Fruit fly (Drosophila melanogaster) whole organism, embryonic: ENCODE results near the gene salm.

ENCODE experiments used
- Atf3 ChIP-seq: fragments of 200-800 bp; sonication (Bioruptor generic); optimal IDR thresholded peaks from 3 replicates; lab custom pipeline; 2016; ENCODE audit warnings: missing biosample characterization, missing genetic modification characterization
- CG10431 ChIP-seq: fragments of 200-800 bp; sonication (Bioruptor generic); optimal IDR thresholded peaks from 3 replicates; lab custom pipeline; 2018; ENCODE audit warnings: missing biosample characterization, mild to moderate bottlenecking, missing genetic modification characterization
- CG14441 ChIP-seq: fragments of 200-800 bp; sonication (Bioruptor generic); IDR thresholded peaks from 2 replicates; pipeline ENCODE4 v1.3.6; 2022; ENCODE audit warnings: missing biosample characterization, missing genetic modification characterization
- CG1647 ChIP-seq: fragments of 200-800 bp; sonication (Bioruptor generic); optimal IDR thresholded peaks from 3 replicates; lab custom pipeline; 2016; ENCODE audit warnings: missing biosample characterization, missing genetic modification characterization
- CG16813 ChIP-seq: fragments of 200-800 bp; sonication (Bioruptor generic); IDR thresholded peaks from 3 replicates; pipeline ENCODE4 v1.3.6; 2022; ENCODE audit warnings: missing biosample characterization, missing genetic modification characterization; ENCODE audit not compliant: partially characterized antibody
- CG18764 ChIP-seq: fragments of 200-800 bp; sonication (Bioruptor generic); optimal IDR thresholded peaks from 3 replicates; lab custom pipeline; 2016; ENCODE audit warnings: missing biosample characterization, missing genetic modification characterization
- CG2116 ChIP-seq: fragments of 200-800 bp; sonication (Bioruptor generic); optimal IDR thresholded peaks from 3 replicates; lab custom pipeline; 2018; ENCODE audit warnings: missing biosample characterization, mild to moderate bottlenecking, missing genetic modification characterization
- CG2202 ChIP-seq: fragments of 200-800 bp; sonication (Bioruptor generic); optimal IDR thresholded peaks from 2 replicates; lab custom pipeline; 2018; ENCODE audit warnings: missing biosample characterization, mild to moderate bottlenecking, missing genetic modification characterization
- CG2889 ChIP-seq: fragments of 200-800 bp; sonication (Bioruptor generic); IDR thresholded peaks from 3 replicates; pipeline ENCODE4 v1.3.6; 2022; ENCODE audit warnings: missing biosample characterization, missing genetic modification characterization
- CG31224 ChIP-seq: fragments of 200-800 bp; sonication (Bioruptor generic); IDR thresholded peaks from 2 replicates; pipeline ENCODE4 v1.3.6; 2022; ENCODE audit warnings: missing biosample characterization, missing genetic modification characterization
- CG33213 ChIP-seq: fragments of 200-800 bp; sonication (Bioruptor generic); optimal IDR thresholded peaks from 3 replicates; lab custom pipeline; 2016; ENCODE audit warnings: missing biosample characterization, missing genetic modification characterization
- CG4617 ChIP-seq: fragments of 200-800 bp; sonication (Bioruptor generic); optimal IDR thresholded peaks from 3 replicates; lab custom pipeline; 2016; ENCODE audit warnings: missing biosample characterization, missing genetic modification characterization, borderline replicate concordance
- CG7271 ChIP-seq: fragments of 200-800 bp; sonication (Bioruptor generic); optimal IDR thresholded peaks from 2 replicates; lab custom pipeline; 2018; ENCODE audit warnings: missing biosample characterization, mild to moderate bottlenecking, missing genetic modification characterization, moderate library complexity
- CG7928 ChIP-seq: fragments of 200-800 bp; sonication (Bioruptor generic); optimal IDR thresholded peaks from 2 replicates; lab custom pipeline; 2017; ENCODE audit warnings: missing biosample characterization, mild to moderate bottlenecking, missing genetic modification characterization
- CG8388 ChIP-seq: fragments of 200-800 bp; sonication (Bioruptor generic); optimal IDR thresholded peaks from 2 replicates; lab custom pipeline; 2019; ENCODE audit warnings: missing biosample characterization, mild to moderate bottlenecking, missing genetic modification characterization, moderate library complexity
- CG9817 ChIP-seq: fragments of 200-800 bp; sonication (Bioruptor generic); optimal IDR thresholded peaks from 2 replicates; lab custom pipeline; 2018; ENCODE audit warnings: missing biosample characterization, mild to moderate bottlenecking, missing genetic modification characterization, moderate library complexity
- Dp ChIP-seq: fragments of 200-800 bp; sonication (Bioruptor generic); optimal IDR thresholded peaks from 2 replicates; lab custom pipeline; 2018; ENCODE audit warnings: missing biosample characterization, mild to moderate bottlenecking, missing genetic modification characterization, moderate library complexity
- E2f2 ChIP-seq: fragments of 200-800 bp; sonication (Bioruptor generic); IDR thresholded peaks from 2 replicates; pipeline ENCODE4 v1.3.6; 2022; ENCODE audit warnings: missing biosample characterization, missing genetic modification characterization
- Fer1 ChIP-seq: fragments of 200-800 bp; sonication (Bioruptor generic); optimal IDR thresholded peaks from 2 replicates; lab custom pipeline; 2017; ENCODE audit warnings: missing biosample characterization, mild to moderate bottlenecking, missing genetic modification characterization
- Hand ChIP-seq: fragments of 200-800 bp; sonication (Bioruptor generic); optimal IDR thresholded peaks from 2 replicates; lab custom pipeline; 2017; ENCODE audit warnings: mild to moderate bottlenecking, missing biosample characterization, missing genetic modification reagents, missing genetic modification characterization
- Hsf ChIP-seq: fragments of 200-800 bp; sonication (Bioruptor generic); optimal IDR thresholded peaks from 3 replicates; lab custom pipeline; 2016; ENCODE audit warnings: missing biosample characterization, missing genetic modification characterization
- Jarid2 ChIP-seq: fragments of 200-800 bp; sonication (Bioruptor generic); optimal IDR thresholded peaks from 3 replicates; lab custom pipeline; 2017; ENCODE audit warnings: mild to moderate bottlenecking, missing biosample characterization, missing genetic modification reagents, missing genetic modification characterization
- Rfx ChIP-seq: fragments of 200-800 bp; sonication (Bioruptor generic); IDR thresholded peaks from 2 replicates; pipeline ENCODE4 v1.3.6; 2022; ENCODE audit warnings: missing biosample characterization, missing genetic modification characterization
- Rx ChIP-seq: fragments of 200-800 bp; sonication (Bioruptor generic); IDR thresholded peaks from 2 replicates; pipeline ENCODE4 v1.3.6; 2022; ENCODE audit warnings: missing biosample characterization, missing genetic modification characterization
- Sox102F ChIP-seq: fragments of 200-800 bp; sonication (Bioruptor generic); optimal IDR thresholded peaks from 2 replicates; lab custom pipeline; 2018; ENCODE audit warnings: missing biosample characterization, mild to moderate bottlenecking, missing genetic modification characterization, moderate library complexity
- TFAM ChIP-seq: fragments of 200-800 bp; sonication (Bioruptor generic); optimal IDR thresholded peaks from 2 replicates; lab custom pipeline; 2017; ENCODE audit warnings: missing biosample characterization, missing genetic modification characterization, inconsistent platforms
- cg ChIP-seq: fragments of 200-800 bp; sonication (Bioruptor generic); optimal IDR thresholded peaks from 3 replicates; lab custom pipeline; 2019; ENCODE audit warnings: missing biosample characterization, mild to moderate bottlenecking, missing genetic modification characterization, moderate library complexity
- corto ChIP-seq: fragments of 200-800 bp; sonication (Bioruptor generic); optimal IDR thresholded peaks from 2 replicates; lab custom pipeline; 2016; ENCODE audit warnings: missing biosample characterization, mild to moderate bottlenecking, missing genetic modification characterization, moderate library complexity
- crc ChIP-seq: fragments of 200-800 bp; sonication (Bioruptor generic); optimal IDR thresholded peaks from 2 replicates; lab custom pipeline; 2016; ENCODE audit warnings: missing biosample characterization, missing genetic modification characterization
- dati ChIP-seq: fragments of 200-800 bp; sonication (Bioruptor generic); IDR thresholded peaks from 2 replicates; pipeline ENCODE4 v1.3.6; 2022; ENCODE audit warnings: missing biosample characterization, missing genetic modification characterization
- dimm ChIP-seq: fragments of 200-800 bp; sonication (Bioruptor generic); IDR thresholded peaks from 2 replicates; pipeline ENCODE4 v1.3.6; 2022; ENCODE audit warnings: missing biosample characterization, missing genetic modification characterization
- dysf ChIP-seq: fragments of 200-800 bp; sonication (Bioruptor generic); IDR thresholded peaks from 3 replicates; pipeline ENCODE4 v1.3.6; 2022; ENCODE audit warnings: missing biosample characterization, missing genetic modification characterization
- ewg ChIP-seq: fragments of 200-800 bp; sonication (Bioruptor generic); optimal IDR thresholded peaks from 3 replicates; lab custom pipeline; 2017; ENCODE audit warnings: mild to moderate bottlenecking, missing biosample characterization, missing genetic modification reagents, missing genetic modification characterization
- fru ChIP-seq: fragments of >200 bp; optimal IDR thresholded peaks from 2 replicates; lab custom pipeline; 2017
- h ChIP-seq: fragments of >200 bp; optimal IDR thresholded peaks from 2 replicates; lab custom pipeline; 2017
- hb ChIP-seq: fragments of 200-800 bp; sonication (Bioruptor generic); IDR thresholded peaks from 3 replicates; pipeline ENCODE4 v1.3.6; 2022; ENCODE audit warnings: missing biosample characterization, missing genetic modification characterization; ENCODE audit not compliant: partially characterized antibody
- jing ChIP-seq: fragments of 200-800 bp; sonication (Bioruptor generic); optimal IDR thresholded peaks from 2 replicates; lab custom pipeline; 2018; ENCODE audit warnings: missing biosample characterization, mild to moderate bottlenecking, missing genetic modification characterization
- lbe ChIP-seq: fragments of 200-800 bp; sonication (Bioruptor generic); optimal IDR thresholded peaks from 2 replicates; lab custom pipeline; 2016; ENCODE audit warnings: missing biosample characterization, mild to moderate bottlenecking, missing genetic modification characterization
- lov ChIP-seq, 2 experiments: fragments of 200-800 bp in 1 of 2; fragments of >200 bp in 1 of 2; sonication (Bioruptor generic) in 1 of 2; IDR thresholded peaks in 1 of 2; optimal IDR thresholded peaks in 1 of 2; 2 replicates in 1 of 2; 3 replicates in 1 of 2; pipeline versions ENCODE4 v1.3.6 to Lab custom; 2017 to 2022; ENCODE audit warnings: missing biosample characterization in 1 of 2, missing genetic modification characterization in 1 of 2
- pan ChIP-seq, 4 experiments: fragments of >200 bp in 3 of 4; fragments of 200-800 bp in 1 of 4; sonication (Bioruptor generic) in 1 of 4; optimal IDR thresholded peaks in 3 of 4; IDR thresholded peaks in 1 of 4; 2 replicates each; pipeline versions ENCODE4 v1.3.6 to Lab custom; 2017 to 2022; ENCODE audit warnings: missing biosample characterization in 2 of 4, missing genetic modification characterization in 2 of 4, mixed read lengths in 1 of 4
- pnt ChIP-seq: fragments of 200-800 bp; sonication (Bioruptor generic); optimal IDR thresholded peaks from 3 replicates; lab custom pipeline; 2016; ENCODE audit warnings: missing biosample characterization, missing genetic modification characterization
- ranshi ChIP-seq: fragments of 200-800 bp; sonication (Bioruptor generic); IDR thresholded peaks from 2 replicates; pipeline ENCODE4 v1.3.6; 2022; ENCODE audit warnings: missing biosample characterization, missing genetic modification characterization
- run ChIP-seq: fragments of 200-800 bp; sonication (Bioruptor generic); optimal IDR thresholded peaks from 3 replicates; lab custom pipeline; 2018; ENCODE audit warnings: missing biosample characterization, mild to moderate bottlenecking, missing genetic modification characterization
- sens-2 ChIP-seq: fragments of 200-800 bp; sonication (Bioruptor generic); IDR thresholded peaks from 2 replicates; pipeline ENCODE4 v1.3.6; 2022; ENCODE audit warnings: missing biosample characterization, missing genetic modification characterization
- slbo ChIP-seq: fragments of 200-800 bp; sonication (Bioruptor generic); IDR thresholded peaks from 2 replicates; pipeline ENCODE4 v1.3.6; 2022; ENCODE audit warnings: missing biosample characterization, missing genetic modification characterization
- sug ChIP-seq: fragments of 200-800 bp; optimal IDR thresholded peaks from 2 replicates; lab custom pipeline; 2019; ENCODE audit warnings: missing biosample characterization, mild to moderate bottlenecking, missing genetic modification characterization, moderate library complexity
- trh ChIP-seq: fragments of 200-800 bp; sonication (Bioruptor generic); optimal IDR thresholded peaks from 2 replicates; lab custom pipeline; 2016; ENCODE audit warnings: missing biosample characterization, missing genetic modification characterization
- vfl ChIP-seq: fragments of 200-800 bp; sonication (Bioruptor generic); optimal IDR thresholded peaks from 2 replicates; lab custom pipeline; 2016; ENCODE audit warnings: missing biosample characterization, missing genetic modification characterization
- yki ChIP-seq: fragments of >200 bp; optimal IDR thresholded peaks from 3 replicates; lab custom pipeline; 2018

salm gene

DNA sequence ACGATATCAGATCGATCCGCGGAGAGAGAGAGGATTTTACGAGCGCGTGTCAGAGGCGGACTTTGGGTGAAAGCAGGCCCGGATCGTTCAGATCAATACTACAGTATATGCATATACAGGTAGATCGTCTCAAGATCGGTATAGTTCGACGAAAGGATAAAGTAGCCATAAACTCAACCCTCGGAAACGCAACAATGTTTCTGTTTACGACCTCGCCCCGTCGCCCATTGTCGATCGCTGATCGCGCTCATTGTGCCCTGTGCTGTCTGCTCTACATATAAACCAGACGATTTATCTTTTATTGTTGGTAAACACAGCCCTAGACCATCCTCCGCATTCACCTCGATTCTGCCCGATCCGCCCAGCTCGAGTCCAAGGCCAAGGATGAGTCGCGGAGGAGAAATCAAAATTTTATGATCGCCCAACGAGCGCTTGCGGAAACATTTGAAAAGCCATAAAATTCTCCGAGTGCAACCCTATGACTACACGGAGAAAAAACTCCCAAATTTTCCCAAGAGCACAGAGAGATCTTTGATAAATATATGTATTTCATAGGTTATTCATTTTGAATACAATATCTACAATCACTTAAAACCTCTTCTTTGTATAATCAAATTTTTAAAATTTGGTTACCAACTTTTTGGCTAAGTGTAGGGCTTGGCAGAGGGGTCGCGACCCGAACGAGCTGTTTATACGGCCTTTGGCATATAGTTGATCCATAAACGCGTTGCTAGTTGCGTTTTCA lies 7.4 kb upstream of the salm start (continued):
- TF ChIP-seq TFAM (GFP tag; lab: Kevin White, UChicago): peak; percentile 8
- TF ChIP-seq sug (tag; lab: Kevin White, UChicago): no peak
- TF ChIP-seq Atf3 (GFP tag; lab: Kevin White, UChicago): no peak
- no peak for TF ChIP-seq CG14441 (GFP tag; lab: Robert Waterston, UW)
- no peak for TF ChIP-seq CG2889 (GFP tag; lab: Robert Waterston, UW)
- no peak for TF ChIP-seq CG1647 (GFP tag; lab: Kevin White, UChicago)
- TF ChIP-seq h (lab: Kevin White, UChicago): no peak
- peak; percentile 28 for TF ChIP-seq CG18764 (GFP tag; lab: Kevin White, UChicago)
- TF ChIP-seq CG8388 (GFP tag; lab: Kevin White, UChicago): peak; percentile 76
- no peak for TF ChIP-seq Hand
- no peak for TF ChIP-seq CG16813 (GFP tag; lab: Robert Waterston, UW)
- peak; percentile 74 for TF ChIP-seq CG2202 (tag; lab: Kevin White, UChicago)
- no peak for TF ChIP-seq Rfx (GFP tag; lab: Robert Waterston, UW)
- TF ChIP-seq CG2116 (GFP tag; lab: Kevin White, UChicago): peak; percentile 65
- TF ChIP-seq hb (GFP tag; lab: Robert Waterston, UW): no peak
- no peak for TF ChIP-seq CG9817 (tag; lab: Kevin White, UChicago)
- TF ChIP-seq sens-2 (GFP tag; lab: Robert Waterston, UW): no peak
- TF ChIP-seq Hsf (GFP tag; lab: Kevin White, UChicago): peak; percentile 61
- TF ChIP-seq crc (GFP tag; lab: Kevin White, UChicago): peak; percentile 16
- TF ChIP-seq CG7928 (GFP tag; lab: Kevin White, UChicago): no peak
- no peak for TF ChIP-seq fru (lab: Kevin White, UChicago)
- TF ChIP-seq CG7271 (tag; lab: Kevin White, UChicago): peak; percentile 88
- no peak for TF ChIP-seq CG10431 (GFP tag; lab: Kevin White, UChicago)
- no peak for TF ChIP-seq Rx (GFP tag; lab: Robert Waterston, UW)
- no peak for TF ChIP-seq dimm (GFP tag; lab: Robert Waterston, UW)
- no peak for TF ChIP-seq vfl (GFP tag; lab: Kevin White, UChicago)
- TF ChIP-seq lbe (GFP tag; lab: Kevin White, UChicago): no peak
- no peak for TF ChIP-seq pan (optimal IDR thresholded peaks at IDR 0.05; lab: Kevin White, UChicago)
- no peak for TF ChIP-seq pan (GFP tag; optimal IDR thresholded peaks at IDR 0.05 in 1 of 2, IDR thresholded peaks at IDR 0.05 in 1 of 2)
- TF ChIP-seq E2f2: 0 out of 2 replicates have a peak, but pooled peaks have one; percentile 9
- TF ChIP-seq trh (GFP tag; lab: Kevin White, UChicago): peak; percentile 5
- TF ChIP-seq Fer1 (GFP tag; lab: Kevin White, UChicago): no peak
- no peak for TF ChIP-seq run
- no peak for TF ChIP-seq dati (GFP tag; lab: Robert Waterston, UW)
- 0 out of 2 replicates have a peak, but pooled peaks have one; percentile 16 for TF ChIP-seq ranshi (GFP tag; lab: Robert Waterston, UW)
- no peak for TF ChIP-seq CG4617 (GFP tag; lab: Kevin White, UChicago)
- TF ChIP-seq jing (GFP tag; lab: Kevin White, UChicago): peak; percentile 18
- no peak for TF ChIP-seq lov (optimal IDR thresholded peaks at IDR 0.05; lab: Kevin White, UChicago)
- TF ChIP-seq lov (GFP tag; IDR thresholded peaks at IDR 0.05; lab: Robert Waterston, UW): peak; percentile 52; the same call in 1 of the 3 replicates
- TF ChIP-seq CG31224 (GFP tag; lab: Robert Waterston, UW): no peak
- peak; percentile 24 for TF ChIP-seq CG33213 (GFP tag; lab: Kevin White, UChicago)
- TF ChIP-seq corto (GFP tag; lab: Kevin White, UChicago): no peak
- TF ChIP-seq pnt (GFP tag; lab: Kevin White, UChicago): peak; percentile 47
- TF ChIP-seq ewg (GFP tag; lab: Kevin White, UChicago): no peak
- no peak for TF ChIP-seq Dp (GFP tag; lab: Kevin White, UChicago)
- TF ChIP-seq dysf (GFP tag; lab: Robert Waterston, UW): 0 out of 3 replicates have a peak, but pooled peaks have one; percentile 17
- no peak for TF ChIP-seq yki
- TF ChIP-seq cg (GFP tag; lab: Kevin White, UChicago): no peak
- no peak for TF ChIP-seq slbo (GFP tag; lab: Robert Waterston, UW)
- peak; percentile 58 for TF ChIP-seq Sox102F
- no peak for TF ChIP-seq Jarid2 (GFP tag; lab: Kevin White, UChicago)
